Worm (Caenorhabditis elegans) whole organism, L3 larva: ENCODE measurements around the gene Y39E4B.11.

Source experiments
- ZK546.5 ChIP-seq: sonication (generic microtip); optimal IDR thresholded peaks from 2 replicates; lab custom pipeline; 2017; ENCODE audit warnings: missing biosample characterization, missing genetic modification characterization
- ama-1 ChIP-seq: fragments of 150-350 bp; optimal IDR thresholded peaks from 2 replicates; lab custom pipeline; 2018
- ceh-16 ChIP-seq: sonication (generic microtip); optimal IDR thresholded peaks from 2 replicates; lab custom pipeline; 2017; ENCODE audit warnings: missing biosample characterization, missing genetic modification characterization
- ceh-28 ChIP-seq: fragments of 150-350 bp; optimal IDR thresholded peaks from 2 replicates; lab custom pipeline; 2014; ENCODE audit warnings: missing biosample characterization, missing genetic modification reagents, missing genetic modification characterization
- daf-12 ChIP-seq: fragments of 150-350 bp; optimal IDR thresholded peaks from 2 replicates; lab custom pipeline; 2014; ENCODE audit warnings: missing biosample characterization, missing genetic modification reagents, missing genetic modification characterization
- egl-27 ChIP-seq: sonication (generic microtip); optimal IDR thresholded peaks from 4 replicates; lab custom pipeline; 2017; ENCODE audit warnings: missing biosample characterization, missing genetic modification reagents, missing genetic modification characterization
- egl-5 ChIP-seq: fragments of 150-350 bp; optimal IDR thresholded peaks from 2 replicates; lab custom pipeline; 2017; ENCODE audit warnings: missing biosample characterization, missing genetic modification reagents, missing genetic modification characterization, inconsistent platforms
- elt-1 ChIP-seq: fragments of 150-350 bp; optimal IDR thresholded peaks from 2 replicates; lab custom pipeline; 2014; ENCODE audit warnings: missing biosample characterization, missing genetic modification characterization
- elt-2 ChIP-seq: sonication (generic microtip); optimal IDR thresholded peaks from 2 replicates; lab custom pipeline; 2016; ENCODE audit warnings: missing genetic modification reagents, mild to moderate bottlenecking, missing genetic modification characterization, missing compliant biosample characterization
- elt-3 ChIP-seq, 3 experiments: fragments of 150-350 bp in 1 of 3; sonication (generic microtip) in 2 of 3; optimal IDR thresholded peaks; 2 replicates in 2 of 3; 4 replicates in 1 of 3; lab custom pipeline; 2014 to 2017; ENCODE audit warnings: missing biosample characterization in 3 of 3, missing genetic modification characterization in 3 of 3
- eor-1 ChIP-seq, 2 experiments: fragments of 150-350 bp; optimal IDR thresholded peaks; 2 replicates each; lab custom pipeline; 2014 to 2018; ENCODE audit warnings: missing biosample characterization in 2 of 2, missing genetic modification characterization in 2 of 2
- fkh-2 ChIP-seq: fragments of 150-350 bp; optimal IDR thresholded peaks from 2 replicates; lab custom pipeline; 2014; ENCODE audit warnings: missing biosample characterization, missing genetic modification reagents, missing genetic modification characterization
- hmg-11 ChIP-seq: sonication (generic microtip); optimal IDR thresholded peaks from 2 replicates; lab custom pipeline; 2016; ENCODE audit warnings: missing genetic modification characterization, missing compliant biosample characterization
- jun-1 ChIP-seq: fragments of 150-350 bp; optimal IDR thresholded peaks from 2 replicates; lab custom pipeline; 2014; ENCODE audit warnings: missing biosample characterization, missing genetic modification reagents, missing genetic modification characterization
- lin-15B ChIP-seq: fragments of 150-350 bp; optimal IDR thresholded peaks from 2 replicates; lab custom pipeline; 2014; ENCODE audit warnings: missing biosample characterization, missing genetic modification characterization
- mdl-1 ChIP-seq: fragments of 150-350 bp; optimal IDR thresholded peaks from 2 replicates; lab custom pipeline; 2014; ENCODE audit warnings: missing biosample characterization, missing genetic modification characterization
- mml-1 ChIP-seq: fragments of 150-350 bp; sonication (generic microtip); optimal IDR thresholded peaks from 3 replicates; lab custom pipeline; 2014; ENCODE audit warnings: missing biosample characterization, missing genetic modification characterization
- nfya-1 ChIP-seq: sonication (generic microtip); optimal IDR thresholded peaks from 2 replicates; lab custom pipeline; 2017; ENCODE audit warnings: missing genetic modification characterization, mild to moderate bottlenecking, missing compliant biosample characterization, antibody characterized with exemption, moderate library complexity; ENCODE audit not compliant: insufficient read depth
- nhr-11 ChIP-seq: fragments of 150-350 bp; optimal IDR thresholded peaks from 2 replicates; lab custom pipeline; 2014; ENCODE audit warnings: missing biosample characterization, missing genetic modification characterization
- nhr-12 ChIP-seq: fragments of 150-350 bp; optimal IDR thresholded peaks from 2 replicates; lab custom pipeline; 2014; ENCODE audit warnings: missing biosample characterization, missing genetic modification characterization
- nhr-23 ChIP-seq: fragments of 150-350 bp; optimal IDR thresholded peaks from 2 replicates; lab custom pipeline; 2014; ENCODE audit warnings: missing biosample characterization, missing genetic modification reagents, missing genetic modification characterization
- nhr-25 ChIP-seq: sonication (generic microtip); optimal IDR thresholded peaks from 2 replicates; lab custom pipeline; 2017; ENCODE audit warnings: missing biosample characterization, missing genetic modification characterization
- nhr-43 ChIP-seq: sonication (generic microtip); optimal IDR thresholded peaks from 2 replicates; lab custom pipeline; 2016; ENCODE audit warnings: mild to moderate bottlenecking, missing genetic modification characterization, missing compliant biosample characterization; ENCODE audit not compliant: poor library complexity, severe bottlenecking
- nhr-67 ChIP-seq: fragments of 150-350 bp; optimal IDR thresholded peaks from 2 replicates; lab custom pipeline; 2014; ENCODE audit warnings: missing biosample characterization, missing genetic modification characterization
- nhr-76 ChIP-seq: fragments of 150-350 bp; sonication (generic microtip); optimal IDR thresholded peaks from 5 replicates; lab custom pipeline; 2014; ENCODE audit warnings: missing biosample characterization, missing genetic modification characterization
- nhr-77 ChIP-seq: fragments of 150-350 bp; optimal IDR thresholded peaks from 2 replicates; lab custom pipeline; 2014; ENCODE audit warnings: missing biosample characterization, missing genetic modification characterization
- pha-4 ChIP-seq: fragments of 150-350 bp; optimal IDR thresholded peaks from 2 replicates; lab custom pipeline; 2014; ENCODE audit warnings: missing biosample characterization, missing genetic modification reagents, missing genetic modification characterization
- pqm-1 ChIP-seq: fragments of 150-350 bp; optimal IDR thresholded peaks from 2 replicates; lab custom pipeline; 2017; ENCODE audit warnings: missing biosample characterization, missing genetic modification characterization, inconsistent platforms
- sea-2 ChIP-seq: fragments of 150-350 bp; sonication (generic microtip); optimal IDR thresholded peaks from 4 replicates; lab custom pipeline; 2014; ENCODE audit warnings: missing biosample characterization, missing genetic modification reagents, missing genetic modification characterization
- snpc-4 ChIP-seq: fragments of 150-350 bp; optimal IDR thresholded peaks from 2 replicates; lab custom pipeline; 2014; ENCODE audit warnings: missing biosample characterization, missing genetic modification characterization
- tbx-2 ChIP-seq: sonication (generic microtip); optimal IDR thresholded peaks from 2 replicates; lab custom pipeline; 2016; ENCODE audit warnings: mild to moderate bottlenecking, missing genetic modification characterization, missing compliant biosample characterization
- zag-1 ChIP-seq: fragments of 150-350 bp; optimal IDR thresholded peaks from 2 replicates; lab custom pipeline; 2014; ENCODE audit warnings: missing biosample characterization, missing genetic modification characterization
- ztf-11 ChIP-seq: fragments of 150-350 bp; optimal IDR thresholded peaks from 2 replicates; lab custom pipeline; 2014; ENCODE audit warnings: missing biosample characterization, missing genetic modification characterization
- ztf-4 ChIP-seq: fragments of 150-350 bp; optimal IDR thresholded peaks from 2 replicates; lab custom pipeline; 2014; ENCODE audit warnings: missing biosample characterization, missing genetic modification characterization

Gene Y39E4B.11

ce11 chrIII:13204682-13205081 lies at the start of gene Y39E4B.11:
Y39E4B.11 (plus strand) TSS chrIII:13204982.
- TF ChIP-seq nhr-12, result no peak
- no peak for TF ChIP-seq mml-1
- no peak for TF ChIP-seq snpc-4 (tag; lab: Kevin White, UChicago)
- no peak for TF ChIP-seq ceh-28 (tag; lab: Kevin White, UChicago)

- no peak for TF ChIP-seq egl-27 (tag; lab: Kevin White, UChicago)
- TF ChIP-seq lin-15B (tag; lab: Kevin White, UChicago), result peak; percentile 10
Measured at ce11 chrIII:13160636-13161035, 44.1 kb upstream of the Y39E4B.11 start.

- TF ChIP-seq nhr-23, result no peak
- TF ChIP-seq ztf-4 (tag; lab: Kevin White, UChicago), result no peak
- no peak for TF ChIP-seq nhr-67 (tag; lab: Kevin White, UChicago)
- TF ChIP-seq sea-2, result no peak
- no peak for TF ChIP-seq nhr-11 (tag; lab: Kevin White, UChicago)
- TF ChIP-seq ceh-16 (tag; lab: Kevin White, UChicago), result no peak
- TF ChIP-seq nhr-77 (tag; lab: Kevin White, UChicago), result no peak
- no peak for TF ChIP-seq elt-1 (tag; lab: Kevin White, UChicago)
- TF ChIP-seq daf-12, result no peak
Measured at ce11 chrIII:13164902-13165301, 39.9 kb upstream of the Y39E4B.11 start.

ce11 chrIII:13169464-13169966 lies 35.3 kb upstream of the Y39E4B.11 start, which contains the start of the genes snpc-1.2 and Y39E4B.5:
snpc-1.2 (minus strand) TSS chrIII:13169541.
Y39E4B.5 (plus strand) TSS chrIII:13169916.
- TF ChIP-seq ZK546.5 (tag; lab: Kevin White, UChicago), result no peak
- TF ChIP-seq lin-15B (tag; lab: Kevin White, UChicago), result peak; percentile 43

ce11 chrIII:13173687-13174086 lies 31.1 kb upstream of the Y39E4B.11 start:
- TF ChIP-seq ama-1 (lab: Kevin White, UChicago) (no peak), jun-1 (tag; lab: Kevin White, UChicago) (no peak), nhr-12 (no peak), pqm-1 (tag; lab: Kevin White, UChicago) (no peak), nhr-25 (tag; lab: Kevin White, UChicago) (no peak)
- TF ChIP-seq, all 47 proteins: peak for 0

ce11 chrIII:13176876-13177275 lies 27.9 kb upstream of the Y39E4B.11 start:
- no peak for TF ChIP-seq nhr-76
- TF ChIP-seq fkh-2 (tag; lab: Kevin White, UChicago), result no peak
- TF ChIP-seq ZK546.5 (tag; lab: Kevin White, UChicago), result no peak
- TF ChIP-seq nfya-1, result peak; percentile 71

- TF ChIP-seq tbx-2 (tag; lab: Kevin White, UChicago) (no peak), zag-1 (tag; lab: Kevin White, UChicago) (no peak), elt-3 (tag; optimal IDR thresholded peaks at IDR 0.05; lab: Kevin White, UChicago) (no peak), elt-2 (tag; lab: Kevin White, UChicago) (peak; percentile 1), mml-1 (no peak), nfya-1 (peak; percentile 65), nhr-43 (tag; lab: Kevin White, UChicago) (peak; percentile 13), egl-5 (no peak), nhr-23 (peak; percentile 78), ztf-11 (tag; lab: Kevin White, UChicago) (no peak), sea-2 (no peak), hmg-11 (tag; lab: Kevin White, UChicago) (peak; percentile 30), fkh-2 (tag; lab: Kevin White, UChicago) (no peak), pha-4 (peak; percentile 83), egl-27 (tag; lab: Kevin White, UChicago) (no peak), mdl-1 (tag; lab: Kevin White, UChicago) (no peak), ceh-28 (tag; lab: Kevin White, UChicago) (no peak), snpc-4 (tag; lab: Kevin White, UChicago) (peak; percentile 13), nhr-25 (tag; lab: Kevin White, UChicago) (peak; percentile 71), nhr-67 (tag; lab: Kevin White, UChicago) (no peak), lin-15B (tag; lab: Kevin White, UChicago) (peak; percentile 6), eor-1 (tag; optimal IDR thresholded peaks at IDR 0.05; lab: Kevin White, UChicago) (no peak), nhr-11 (tag; lab: Kevin White, UChicago) (no peak)
Measured at ce11 chrIII:13182003-13182402, 22.8 kb upstream of the Y39E4B.11 start.
